Worm (Caenorhabditis elegans) whole organism, early embryonic: Measurements from ENCODE around the gene Y49F6B.6.

ENCODE experiments used
- F13C5.2 ChIP-seq: sonication (generic microtip); optimal IDR thresholded peaks from 2 replicates; lab custom pipeline; 2017; ENCODE audit warnings: mild to moderate bottlenecking, missing genetic modification characterization, inconsistent platforms, missing compliant biosample characterization
- aly-1 ChIP-seq: sonication (generic microtip); optimal IDR thresholded peaks from 2 replicates; lab custom pipeline; 2016; ENCODE audit warnings: missing genetic modification characterization, missing compliant biosample characterization
- ama-1 ChIP-seq: fragments of 150-350 bp; optimal IDR thresholded peaks from 2 replicates; lab custom pipeline; 2014
- ceh-36 ChIP-seq: sonication (generic microtip); optimal IDR thresholded peaks from 2 replicates; lab custom pipeline; 2016; ENCODE audit warnings: missing genetic modification characterization, inconsistent platforms, missing compliant biosample characterization
- hmbx-1 ChIP-seq: sonication (generic microtip); optimal IDR thresholded peaks from 2 replicates; lab custom pipeline; 2016; ENCODE audit warnings: mild to moderate bottlenecking, missing genetic modification characterization, missing compliant biosample characterization
- hnd-1 ChIP-seq: sonication (generic microtip); optimal IDR thresholded peaks from 2 replicates; lab custom pipeline; 2016; ENCODE audit warnings: missing genetic modification characterization, missing compliant biosample characterization
- pes-1 ChIP-seq: fragments of 200-800 bp; sonication (Bioruptor generic); IDR thresholded peaks from 2 replicates; pipeline ENCODE4 v1.3.6; 2022; ENCODE audit warnings: missing genetic modification reagents, missing genetic modification characterization, missing compliant biosample characterization
- sea-1 ChIP-seq: fragments of 200-800 bp; sonication (Bioruptor generic); conservative IDR thresholded peaks from 2 replicates; pipeline ENCODE4 v1.3.6; 2022; ENCODE audit warnings: missing genetic modification characterization, missing compliant biosample characterization
- tbx-11 ChIP-seq: fragments of 200-800 bp; sonication (Bioruptor generic); IDR thresholded peaks from 2 replicates; pipeline ENCODE4 v1.3.6; 2022; ENCODE audit warnings: missing genetic modification characterization, missing compliant biosample characterization
- tra-4 ChIP-seq: sonication (generic microtip); optimal IDR thresholded peaks from 2 replicates; lab custom pipeline; 2017; ENCODE audit warnings: missing genetic modification characterization, missing compliant biosample characterization

ce11 chrII:3425433-3425832 is 47.5 kb upstream of the Y49F6B.6 start, which contains the start of gene nep-11:
- no peak for TF ChIP-seq ama-1 (lab: Kevin White, UChicago)
- TF ChIP-seq tra-4 (tag; lab: Kevin White, UChicago): no peak
- TF ChIP-seq hmbx-1 (tag; lab: Kevin White, UChicago): no peak
- TF ChIP-seq pes-1: no peak
- no peak for TF ChIP-seq F13C5.2 (tag; lab: Kevin White, UChicago)
- TF ChIP-seq sea-1 (GFP tag; lab: Robert Waterston, UW): no peak
- TF ChIP-seq ceh-36 (tag; lab: Kevin White, UChicago): no peak
- TF ChIP-seq aly-1: no peak
- no peak for TF ChIP-seq hnd-1 (tag; lab: Kevin White, UChicago)
- no peak for TF ChIP-seq tbx-11 (GFP tag; lab: Robert Waterston, UW)
